Fruit fly (Drosophila melanogaster) ovary, adult (tissue): Measurements from ENCODE around the gene CG46426.

Source experiments
- CG17801 ChIP-seq: fragments of 200-800 bp; optimal IDR thresholded peaks from 2 replicates; lab custom pipeline; 2019; ENCODE audit warnings: missing biosample characterization, mild to moderate bottlenecking, missing genetic modification characterization, moderate library complexity; ENCODE audit not compliant: partially characterized antibody

CG46426 gene

dm6 chr2L:11842291-11843187 is at the start of gene CG46426, which contains the start of the genes CG44008, CG14933 and CG42486:
CG46426 (plus strand) TSS chr2L:11842828.
CG44008 (minus strand) TSS chr2L:11842445.
CG14933 (plus strand) TSS chr2L:11842828.
CG42486 (plus strand) TSS chr2L:11843137.
- TF ChIP-seq CG17801 (GFP tag; lab: Kevin White, UChicago) = no peak

dm6 chr2L:11793986-11794385 is 48.6 kb upstream of the CG46426 start, which contains the start of gene CG14937:
CG14937 (minus strand) TSS chr2L:11794086.
- TF ChIP-seq CG17801 (GFP tag; lab: Kevin White, UChicago) = no peak

dm6 chr2L:11797127-11797526 is 45.5 kb upstream of the CG46426 start:
- TF ChIP-seq CG17801 (GFP tag; lab: Kevin White, UChicago) = no peak

dm6 chr2L:11804228-11805044 is 38.2 kb upstream of the CG46426 start:
- TF ChIP-seq CG17801 (GFP tag; lab: Kevin White, UChicago) = no peak

- TF ChIP-seq CG17801 (GFP tag; lab: Kevin White, UChicago) = no peak
These were observed 36.5 kb upstream of the CG46426 start for dm6 chr2L:11806022-11806700.

- TF ChIP-seq CG17801 (GFP tag; lab: Kevin White, UChicago) = peak; percentile 51
These were observed 35.6 kb upstream of the CG46426 start for dm6 chr2L:11806701-11807674.

- peak; percentile 48 for TF ChIP-seq CG17801 (GFP tag; lab: Kevin White, UChicago)
These were observed 34.9 kb upstream of the CG46426 start for dm6 chr2L:11807697-11808226.

- no peak for TF ChIP-seq CG17801 (GFP tag; lab: Kevin White, UChicago)
These were observed 34.3 kb upstream of the CG46426 start for dm6 chr2L:11808327-11808701.

- TF ChIP-seq CG17801 (GFP tag; lab: Kevin White, UChicago) = no peak
These were observed 33.7 kb upstream of the CG46426 start, which contains the start of gene crol for dm6 chr2L:11808702-11809583. crol (minus strand) TSS chr2L:11809438.

dm6 chr2L:11809823-11810222 is 32.8 kb upstream of the CG46426 start:
- TF ChIP-seq CG17801 (GFP tag; lab: Kevin White, UChicago) = no peak

dm6 chr2L:11812781-11813664 is 29.6 kb upstream of the CG46426 start:
- no peak for TF ChIP-seq CG17801 (GFP tag; lab: Kevin White, UChicago)
